Fruit fly (Drosophila melanogaster): ENCODE results near the gene Eig71Ea.

Gene Eig71Ea

dm6 chr3L:15650552-15650951 is 1.1 kb upstream of the Eig71Ea start, which contains the start of gene CG43084:
TSS of gene CG43084 (plus strand) at chr3L:15650852.
- no peak for TF ChIP-seq Pif1B (GFP tag; optimal IDR thresholded peaks at IDR 0.05)
- TF ChIP-seq CG17806 (tag; optimal IDR thresholded peaks at IDR 0.05) = no peak
- no peak for TF ChIP-seq EcR (GFP tag; optimal IDR thresholded peaks at IDR 0.05)
- TF ChIP-seq CG14655 (GFP tag; optimal IDR thresholded peaks at IDR 0.05) = no peak
- no peak for TF ChIP-seq Ets98B (GFP tag; IDR thresholded peaks at IDR 0.05)
- TF ChIP-seq CG8159 (tag; optimal IDR thresholded peaks at IDR 0.05) = no peak
- no peak for TF ChIP-seq CG4496 (GFP tag; IDR thresholded peaks at IDR 0.05)
- no peak for TF ChIP-seq CG8301 (tag; optimal IDR thresholded peaks at IDR 0.05)
- TF ChIP-seq gl (tag; optimal IDR thresholded peaks at IDR 0.05) = no peak
- TF ChIP-seq CG10348 (GFP tag; IDR thresholded peaks at IDR 0.05) = no peak
- no peak for TF ChIP-seq CG9948 (tag; optimal IDR thresholded peaks at IDR 0.05)
- TF ChIP-seq CG34367 (tag; optimal IDR thresholded peaks at IDR 0.05) = no peak
- TF ChIP-seq Snoo (tag; optimal IDR thresholded peaks at IDR 0.05) = no peak

dm6 chr3L:15647712-15648621 is 1.5 kb downstream of the Eig71Ea start, which contains the start of the genes comm3 and CG43083:
TSS of gene comm3 (minus strand) at chr3L:15647762.
TSS of gene CG43083 (plus strand) at chr3L:15648571.
- TF ChIP-seq CG13204 (GFP tag; optimal IDR thresholded peaks at IDR 0.05) (no peak), CG34367 (tag; optimal IDR thresholded peaks at IDR 0.05) (no peak), CG17806 (tag; optimal IDR thresholded peaks at IDR 0.05) (no peak), fd96Ca (GFP tag; IDR thresholded peaks at IDR 0.05) (no peak), CG15710 (tag; optimal IDR thresholded peaks at IDR 0.05) (no peak), CG10348 (GFP tag; IDR thresholded peaks at IDR 0.05) (no peak), Pif1B (GFP tag; optimal IDR thresholded peaks at IDR 0.05) (no peak), rn (GFP tag; IDR thresholded peaks at IDR 0.05) (no peak), Pif1A (GFP tag; optimal IDR thresholded peaks at IDR 0.05) (no peak), CG8159 (tag; optimal IDR thresholded peaks at IDR 0.05) (no peak), CG4496 (GFP tag; IDR thresholded peaks at IDR 0.05) (no peak), CG32121 (GFP tag; IDR thresholded peaks at IDR 0.05) (no peak), CG8301 (tag; optimal IDR thresholded peaks at IDR 0.05) (no peak)

dm6 chr3L:15646182-15646581 is 3.3 kb downstream of the Eig71Ea start:
- TF ChIP-seq CG8301 (tag; optimal IDR thresholded peaks at IDR 0.05) (no peak), CG14655 (GFP tag; optimal IDR thresholded peaks at IDR 0.05) (no peak), CG15710 (tag; optimal IDR thresholded peaks at IDR 0.05) (no peak), CG13204 (GFP tag; optimal IDR thresholded peaks at IDR 0.05) (no peak), rn (GFP tag; IDR thresholded peaks at IDR 0.05) (no peak), CG8159 (tag; optimal IDR thresholded peaks at IDR 0.05) (no peak), Snoo (tag; optimal IDR thresholded peaks at IDR 0.05) (no peak), gl (tag; optimal IDR thresholded peaks at IDR 0.05) (no peak), CG34367 (tag; optimal IDR thresholded peaks at IDR 0.05) (no peak), CG17806 (tag; optimal IDR thresholded peaks at IDR 0.05) (no peak), CG32121 (GFP tag; IDR thresholded peaks at IDR 0.05) (no peak), Ets98B (GFP tag; IDR thresholded peaks at IDR 0.05) (no peak), CG4496 (GFP tag; IDR thresholded peaks at IDR 0.05) (no peak), CG12605 (GFP tag; IDR thresholded peaks at IDR 0.05) (no peak), CG10348 (GFP tag; IDR thresholded peaks at IDR 0.05) (no peak), Pif1B (GFP tag; optimal IDR thresholded peaks at IDR 0.05) (no peak), CG9948 (tag; optimal IDR thresholded peaks at IDR 0.05) (no peak)

- TF ChIP-seq CG9948 (tag; optimal IDR thresholded peaks at IDR 0.05) = peak; percentile 47
- TF ChIP-seq CG15710 (tag; optimal IDR thresholded peaks at IDR 0.05) = peak; percentile 54
- TF ChIP-seq Pif1A (GFP tag; optimal IDR thresholded peaks at IDR 0.05) = peak; percentile 11
- TF ChIP-seq CG8301 (tag; optimal IDR thresholded peaks at IDR 0.05) = peak; percentile 45
- TF ChIP-seq CG34367 (tag; optimal IDR thresholded peaks at IDR 0.05) = no peak
- TF ChIP-seq CG4496 (GFP tag; IDR thresholded peaks at IDR 0.05) = 0 out of 3 replicates have a peak, but pooled peaks have one; percentile 21
- TF ChIP-seq CG8159 (tag; optimal IDR thresholded peaks at IDR 0.05) = peak; percentile 81
- peak; percentile 28 for TF ChIP-seq Snoo (tag; optimal IDR thresholded peaks at IDR 0.05)
- peak; percentile 51 for TF ChIP-seq CG14655 (GFP tag; optimal IDR thresholded peaks at IDR 0.05)
- no peak for TF ChIP-seq fd96Ca (GFP tag; IDR thresholded peaks at IDR 0.05)
- TF ChIP-seq gl (tag; optimal IDR thresholded peaks at IDR 0.05) = no peak
- peak; percentile 32 for TF ChIP-seq CG17806 (tag; optimal IDR thresholded peaks at IDR 0.05)
- 0 out of 2 replicates have a peak, but pooled peaks have one; percentile 7 for TF ChIP-seq CG12605 (GFP tag; IDR thresholded peaks at IDR 0.05)
Measured at dm6 chr3L:15641590-15642019, 7.9 kb downstream of the Eig71Ea start.

- TF ChIP-seq CG4496 (GFP tag; IDR thresholded peaks at IDR 0.05) = no peak
- no peak for TF ChIP-seq Pif1B (GFP tag; optimal IDR thresholded peaks at IDR 0.05)
- TF ChIP-seq fd96Ca (GFP tag; IDR thresholded peaks at IDR 0.05) = no peak
- no peak for TF ChIP-seq Snoo (tag; optimal IDR thresholded peaks at IDR 0.05)
- no peak for TF ChIP-seq CG14655 (GFP tag; optimal IDR thresholded peaks at IDR 0.05)
- TF ChIP-seq CG34367 (tag; optimal IDR thresholded peaks at IDR 0.05) = no peak
- no peak for TF ChIP-seq D1 (tag; optimal IDR thresholded peaks at IDR 0.05)
Measured at dm6 chr3L:15639978-15640377, 9.5 kb downstream of the Eig71Ea start.

dm6 chr3L:15638524-15638923 is 10.9 kb downstream of the Eig71Ea start:
- TF ChIP-seq Snoo (tag; optimal IDR thresholded peaks at IDR 0.05) = no peak
- no peak for TF ChIP-seq rn (GFP tag; IDR thresholded peaks at IDR 0.05)
- no peak for TF ChIP-seq gl (tag; optimal IDR thresholded peaks at IDR 0.05)
- TF ChIP-seq CG17806 (tag; optimal IDR thresholded peaks at IDR 0.05) = no peak
- no peak for TF ChIP-seq CG4496 (GFP tag; IDR thresholded peaks at IDR 0.05)
- no peak for TF ChIP-seq fd96Ca (GFP tag; IDR thresholded peaks at IDR 0.05)
- no peak for TF ChIP-seq CG12605 (GFP tag; IDR thresholded peaks at IDR 0.05)
- TF ChIP-seq CG34367 (tag; optimal IDR thresholded peaks at IDR 0.05) = no peak
- no peak for TF ChIP-seq Ets98B (GFP tag; IDR thresholded peaks at IDR 0.05)
- no peak for TF ChIP-seq Pif1A (GFP tag; optimal IDR thresholded peaks at IDR 0.05)
- TF ChIP-seq CG10348 (GFP tag; IDR thresholded peaks at IDR 0.05) = no peak
- no peak for TF ChIP-seq CG32121 (GFP tag; IDR thresholded peaks at IDR 0.05)

Data from whole organism, pupa.